Worm (Caenorhabditis elegans) whole organism, mixed stage, embryonic: ENCODE results near the gene eak-7.

Source experiments
- ceh-43 ChIP-seq: fragments of 200-800 bp; sonication (Bioruptor generic); optimal IDR thresholded peaks from 2 replicates; lab custom pipeline; 2018; ENCODE audit warnings: mild to moderate bottlenecking, missing genetic modification characterization, moderate library complexity, missing compliant biosample characterization
- unc-39 ChIP-seq: fragments of 150-350 bp; optimal IDR thresholded peaks from 2 replicates; lab custom pipeline; 2014; ENCODE audit warnings: missing biosample characterization, missing genetic modification characterization

DNA sequence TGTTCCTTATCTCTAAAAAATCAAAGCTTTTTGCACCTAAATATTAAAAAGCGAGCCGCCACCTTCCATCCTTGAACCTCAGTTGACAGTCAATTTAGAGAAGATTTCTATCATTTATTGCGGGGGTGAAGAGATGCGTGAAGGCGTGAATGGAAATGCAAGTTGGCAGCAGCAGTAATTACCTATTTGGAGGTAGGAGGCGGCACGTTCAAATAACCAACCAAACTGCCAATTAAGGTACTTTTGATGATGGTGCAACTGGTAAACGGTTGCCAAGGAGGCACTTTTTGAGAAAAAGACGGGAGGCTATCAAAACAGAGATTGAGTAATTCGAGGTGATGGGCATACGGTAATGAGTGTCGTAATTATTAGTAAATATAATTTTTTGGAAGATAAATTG is 29.4 kb downstream of the eak-7 start:
- peak; percentile 64 for TF ChIP-seq ceh-43 (GFP tag; lab: Kevin White, UChicago)
- TF ChIP-seq unc-39: no peak
